Fruit fly (Drosophila melanogaster) whole organism, wandering third instar larva: ENCODE results near the gene QC.
A peak's percentile ranks its signal among the peaks of the same experiment; 100 is the strongest.

Experiments
- CrebA ChIP-seq: fragments of 200-800 bp; sonication (Bioruptor generic); optimal IDR thresholded peaks from 2 replicates; lab custom pipeline; 2016; ENCODE audit warnings: missing biosample characterization, mild to moderate bottlenecking, missing genetic modification characterization, borderline replicate concordance
- HLH106 ChIP-seq: fragments of 200-800 bp; optimal IDR thresholded peaks from 3 replicates; lab custom pipeline; 2019; ENCODE audit warnings: missing biosample characterization, mild to moderate bottlenecking, missing genetic modification characterization, moderate library complexity
- dl ChIP-seq, 2 experiments: fragments of 175-275, 200-275 bp in 1 of 2; fragments of 200-275 bp in 1 of 2; sonication (Bioruptor generic); optimal IDR thresholded peaks; lab custom pipeline; 2018; ENCODE audit warnings: mild to moderate bottlenecking in 2 of 2, missing biosample characterization in 2 of 2, missing genetic modification characterization in 2 of 2, moderate library complexity in 2 of 2; ENCODE audit not compliant: partially characterized antibody in 2 of 2, insufficient read depth in 1 of 2
- ey ChIP-seq: fragments of 200-800 bp; sonication (Bioruptor generic); optimal IDR thresholded peaks from 2 replicates; lab custom pipeline; 2016; ENCODE audit warnings: missing biosample characterization, missing genetic modification characterization
- jim ChIP-seq: fragments of 175-275, 200-325 bp; sonication (Bioruptor generic); optimal IDR thresholded peaks from 2 replicates; lab custom pipeline; 2016; ENCODE audit warnings: missing biosample characterization, mild to moderate bottlenecking, missing genetic modification characterization
- pan ChIP-seq: fragments of >200 bp; optimal IDR thresholded peaks from 2 replicates; lab custom pipeline; 2017
- tai ChIP-seq: sonication (Bioruptor generic); optimal IDR thresholded peaks from 2 replicates; lab custom pipeline; 2016; ENCODE audit warnings: missing biosample characterization, missing genetic modification characterization

dm6 chr3L:5869614-5870204 lies 32.5 kb downstream of the QC start:
- TF ChIP-seq jim (GFP tag; lab: Kevin White, UChicago) (no peak), pan (lab: Kevin White, UChicago) (no peak), CrebA (GFP tag; lab: Kevin White, UChicago) (no peak), HLH106 (tag; lab: Kevin White, UChicago) (no peak), tai (GFP tag; lab: Kevin White, UChicago) (no peak), dl (GFP tag; optimal IDR thresholded peaks at IDR 0.05; lab: Kevin White, UChicago; ENCODE audit: insufficient read depth in 1 of 2, partially characterized antibody in 2 of 2) (peak in 1 of 2 experiments; percentile 10), ey (GFP tag; lab: Kevin White, UChicago) (peak; percentile 29)
